Fruit fly (Drosophila melanogaster) whole organism, embryonic: ENCODE results near the gene orion.

ENCODE experiments used
- BtbVII ChIP-seq: fragments of 200-800 bp; sonication (Bioruptor generic); optimal IDR thresholded peaks from 3 replicates; lab custom pipeline; 2017; ENCODE audit warnings: missing biosample characterization, mild to moderate bottlenecking, missing genetic modification characterization
- C15 ChIP-seq: fragments of 200-800 bp; sonication (Bioruptor generic); IDR thresholded peaks from 3 replicates; pipeline ENCODE4 v1.3.6; 2022; ENCODE audit warnings: missing biosample characterization, missing genetic modification characterization
- CG11085 ChIP-seq: fragments of 200-800 bp; sonication (Bioruptor generic); IDR thresholded peaks from 2 replicates; pipeline ENCODE4 v1.3.6; 2022; ENCODE audit warnings: missing biosample characterization, missing genetic modification characterization
- CG11093 ChIP-seq: fragments of 200-800 bp; sonication (Bioruptor generic); IDR thresholded peaks from 3 replicates; pipeline ENCODE4 v1.3.6; 2022; ENCODE audit warnings: missing biosample characterization, missing genetic modification characterization
- CG11723 ChIP-seq: fragments of 200-800 bp; sonication (Bioruptor generic); optimal IDR thresholded peaks from 2 replicates; lab custom pipeline; 2017; ENCODE audit warnings: missing biosample characterization, mild to moderate bottlenecking, missing genetic modification characterization
- CG18476 ChIP-seq: fragments of 200-800 bp; sonication (Bioruptor generic); optimal IDR thresholded peaks from 2 replicates; lab custom pipeline; 2016; ENCODE audit warnings: missing biosample characterization, mild to moderate bottlenecking, missing genetic modification characterization
- CG2129 ChIP-seq: fragments of 200-800 bp; sonication (Bioruptor generic); IDR thresholded peaks from 2 replicates; pipeline ENCODE4 v1.3.6; 2022; ENCODE audit warnings: missing biosample characterization, missing genetic modification characterization; ENCODE audit not compliant: partially characterized antibody
- CG32767 ChIP-seq: fragments of 200-800 bp; sonication (Bioruptor generic); IDR thresholded peaks from 2 replicates; pipeline ENCODE4 v1.3.6; 2022; ENCODE audit warnings: missing biosample characterization, missing genetic modification characterization
- CG34224 ChIP-seq: fragments of 200-800 bp; sonication (Bioruptor generic); IDR thresholded peaks from 3 replicates; pipeline ENCODE4 v1.3.6; 2022; ENCODE audit warnings: missing biosample characterization, missing genetic modification characterization; ENCODE audit not compliant: partially characterized antibody
- CG42726 ChIP-seq: fragments of 200-800 bp; sonication (Bioruptor generic); IDR thresholded peaks from 2 replicates; pipeline ENCODE4 v1.3.6; 2022; ENCODE audit warnings: missing biosample characterization, missing genetic modification characterization; ENCODE audit not compliant: partially characterized antibody
- CG6254 ChIP-seq: fragments of 200-800 bp; sonication (Bioruptor generic); optimal IDR thresholded peaks from 3 replicates; lab custom pipeline; 2017; ENCODE audit warnings: mild to moderate bottlenecking, missing biosample characterization, missing genetic modification reagents, missing genetic modification characterization
- CG6813 ChIP-seq: fragments of 200-800 bp; sonication (Bioruptor generic); optimal IDR thresholded peaks from 2 replicates; lab custom pipeline; 2017; ENCODE audit warnings: missing biosample characterization, missing genetic modification characterization, mild to moderate bottlenecking, moderate library complexity, missing genetic modification reagents
- CG8478 ChIP-seq: fragments of >200 bp; optimal IDR thresholded peaks from 2 replicates; lab custom pipeline; 2018
- CG8924 ChIP-seq: fragments of 200-800 bp; optimal IDR thresholded peaks from 3 replicates; lab custom pipeline; 2019; ENCODE audit warnings: missing biosample characterization, mild to moderate bottlenecking, missing genetic modification characterization, moderate library complexity
- Deaf1 ChIP-seq: fragments of 200-800 bp; optimal IDR thresholded peaks from 3 replicates; lab custom pipeline; 2019; ENCODE audit warnings: missing biosample characterization, mild to moderate bottlenecking, missing genetic modification characterization, moderate library complexity
- Dip2 ChIP-seq: fragments of 200-800 bp; sonication (Bioruptor generic); IDR thresholded peaks from 2 replicates; pipeline ENCODE4 v1.3.6; 2022; ENCODE audit warnings: missing biosample characterization, missing genetic modification characterization
- E2f2 ChIP-seq: fragments of 200-800 bp; sonication (Bioruptor generic); IDR thresholded peaks from 2 replicates; pipeline ENCODE4 v1.3.6; 2022; ENCODE audit warnings: missing biosample characterization, missing genetic modification characterization
- Ets65A ChIP-seq: fragments of 200-800 bp; sonication (Bioruptor generic); peaks from one replicate; lab custom pipeline; 2016; ENCODE audit warnings: missing biosample characterization, missing genetic modification characterization
- H2.0 ChIP-seq: fragments of 200-800 bp; sonication (Bioruptor generic); IDR thresholded peaks from 2 replicates; pipeline ENCODE4 v1.3.6; 2022; ENCODE audit warnings: missing biosample characterization, missing genetic modification characterization
- HmgD ChIP-seq: fragments of 200-800 bp; sonication (Bioruptor generic); optimal IDR thresholded peaks from 3 replicates; lab custom pipeline; 2016; ENCODE audit warnings: missing biosample characterization, missing genetic modification characterization
- Neu2 ChIP-seq: fragments of 200-800 bp; sonication (Bioruptor generic); optimal IDR thresholded peaks from 3 replicates; lab custom pipeline; 2016; ENCODE audit warnings: missing biosample characterization, missing genetic modification characterization, borderline replicate concordance
- Pdp1 ChIP-seq, 2 experiments: fragments of 200-800 bp; sonication (Bioruptor generic); optimal IDR thresholded peaks; 3 replicates each; lab custom pipeline; 2016; ENCODE audit warnings: missing biosample characterization in 2 of 2, missing genetic modification characterization in 2 of 2, mild to moderate bottlenecking in 1 of 2, moderate library complexity in 1 of 2
- Rfx ChIP-seq: fragments of 200-800 bp; sonication (Bioruptor generic); IDR thresholded peaks from 2 replicates; pipeline ENCODE4 v1.3.6; 2022; ENCODE audit warnings: missing biosample characterization, missing genetic modification characterization
- abd-A ChIP-seq: fragments of 200-800 bp; sonication (Bioruptor generic); optimal IDR thresholded peaks from 3 replicates; lab custom pipeline; 2019; ENCODE audit warnings: missing biosample characterization, mild to moderate bottlenecking, missing genetic modification characterization, moderate library complexity
- bsh ChIP-seq, 2 experiments: fragments of 200-800 bp; sonication (Bioruptor generic); optimal IDR thresholded peaks; 2 replicates each; lab custom pipeline; 2017 to 2018; ENCODE audit warnings: mild to moderate bottlenecking in 2 of 2, missing biosample characterization in 2 of 2, missing genetic modification characterization in 2 of 2, moderate library complexity in 1 of 2
- cato ChIP-seq: fragments of 200-800 bp; sonication (Bioruptor generic); optimal IDR thresholded peaks from 2 replicates; lab custom pipeline; 2016; ENCODE audit warnings: missing biosample characterization, missing genetic modification characterization, borderline replicate concordance
- crol ChIP-seq: fragments of 200-800 bp; sonication (Bioruptor generic); IDR thresholded peaks from 2 replicates; pipeline ENCODE4 v1.3.6; 2022; ENCODE audit warnings: missing biosample characterization, missing genetic modification characterization
- emc ChIP-seq: fragments of 200-800 bp; sonication (Bioruptor generic); optimal IDR thresholded peaks from 2 replicates; lab custom pipeline; 2016; ENCODE audit warnings: missing biosample characterization, missing genetic modification characterization
- eyg ChIP-seq: fragments of 200-800 bp; sonication (Bioruptor generic); optimal IDR thresholded peaks from 3 replicates; lab custom pipeline; 2016; ENCODE audit warnings: missing biosample characterization, missing genetic modification characterization
- ftz-f1 ChIP-seq: fragments of 200-800 bp; sonication (Bioruptor generic); optimal IDR thresholded peaks from 2 replicates; lab custom pipeline; 2016; ENCODE audit warnings: missing biosample characterization, missing genetic modification characterization
- fu2 ChIP-seq: fragments of 200-800 bp; sonication (Bioruptor generic); optimal IDR thresholded peaks from 2 replicates; lab custom pipeline; 2016; ENCODE audit warnings: missing biosample characterization, missing genetic modification characterization
- ham ChIP-seq: fragments of 200-800 bp; sonication (Bioruptor generic); IDR thresholded peaks from 2 replicates; pipeline ENCODE4 v1.3.6; 2022; ENCODE audit warnings: missing biosample characterization, missing genetic modification characterization
- her ChIP-seq: fragments of 200-800 bp; sonication (Bioruptor generic); optimal IDR thresholded peaks from 2 replicates; lab custom pipeline; 2016; ENCODE audit warnings: missing biosample characterization, missing genetic modification characterization
- hkb ChIP-seq, 2 experiments: fragments of 200-800 bp in 1 of 2; fragments of >200 bp in 1 of 2; sonication (Bioruptor generic) in 1 of 2; IDR thresholded peaks in 1 of 2; optimal IDR thresholded peaks in 1 of 2; 2 replicates each; pipeline versions ENCODE4 v1.3.6 to Lab custom; 2017 to 2022; ENCODE audit warnings: missing biosample characterization in 1 of 2, missing genetic modification characterization in 1 of 2
- jing ChIP-seq: fragments of 200-800 bp; sonication (Bioruptor generic); optimal IDR thresholded peaks from 2 replicates; lab custom pipeline; 2018; ENCODE audit warnings: missing biosample characterization, mild to moderate bottlenecking, missing genetic modification characterization
- lab ChIP-seq: fragments of 200-800 bp; sonication (Bioruptor generic); optimal IDR thresholded peaks from 3 replicates; lab custom pipeline; 2017; ENCODE audit warnings: missing biosample characterization, missing genetic modification characterization, mild to moderate bottlenecking, moderate library complexity, missing genetic modification reagents
- lilli ChIP-seq: fragments of 200-800 bp; sonication (Bioruptor generic); optimal IDR thresholded peaks from 3 replicates; lab custom pipeline; 2016; ENCODE audit warnings: missing biosample characterization, missing genetic modification characterization
- lola ChIP-seq, 3 experiments: fragments of >200 bp in 2 of 3; fragments of 200-800 bp in 1 of 3; sonication (Bioruptor generic) in 1 of 3; optimal IDR thresholded peaks; 2 replicates each; lab custom pipeline; 2017 to 2019; ENCODE audit warnings: missing biosample characterization in 3 of 3, missing genetic modification characterization in 3 of 3, mild to moderate bottlenecking in 1 of 3, moderate library complexity in 1 of 3
- luna ChIP-seq: fragments of 200-800 bp; sonication (Bioruptor generic); optimal IDR thresholded peaks from 2 replicates; lab custom pipeline; 2016; ENCODE audit warnings: missing biosample characterization, missing genetic modification characterization
- nmo ChIP-seq: fragments of 200-800 bp; sonication (Bioruptor generic); optimal IDR thresholded peaks from 2 replicates; lab custom pipeline; 2018; ENCODE audit warnings: missing biosample characterization, mild to moderate bottlenecking, missing genetic modification characterization, moderate library complexity
- org-1 ChIP-seq: fragments of 200-800 bp; sonication (Bioruptor generic); optimal IDR thresholded peaks from 2 replicates; lab custom pipeline; 2017; ENCODE audit warnings: missing biosample characterization, missing genetic modification characterization
- sens ChIP-seq: fragments of 200-800 bp; sonication (Bioruptor generic); peaks from one replicate; lab custom pipeline; 2016; ENCODE audit warnings: missing biosample characterization, missing genetic modification characterization
- seq ChIP-seq: fragments of 200-800 bp; sonication (Bioruptor generic); IDR thresholded peaks from 2 replicates; pipeline ENCODE4 v1.3.6; 2022; ENCODE audit warnings: missing biosample characterization, missing genetic modification characterization
- slp2 ChIP-seq: fragments of 200-800 bp; sonication (Bioruptor generic); optimal IDR thresholded peaks from 2 replicates; lab custom pipeline; 2016; ENCODE audit warnings: missing biosample characterization, missing genetic modification characterization
- unc-4 ChIP-seq: fragments of 200-800 bp; sonication (Bioruptor generic); IDR thresholded peaks from 2 replicates; pipeline ENCODE4 v1.3.6; 2022; ENCODE audit warnings: missing biosample characterization, missing genetic modification characterization; ENCODE audit not compliant: partially characterized antibody
- wdn ChIP-seq: fragments of 200-800 bp; sonication (Bioruptor generic); IDR thresholded peaks from 2 replicates; pipeline ENCODE4 v1.3.6; 2022; ENCODE audit warnings: missing biosample characterization, missing genetic modification characterization
- z ChIP-seq: fragments of 200-800 bp; sonication (Bioruptor generic); IDR thresholded peaks from 3 replicates; pipeline ENCODE4 v1.3.6; 2022; ENCODE audit warnings: missing biosample characterization, missing genetic modification characterization
- zen2 ChIP-seq: fragments of 200-800 bp; sonication (Bioruptor generic); IDR thresholded peaks from 3 replicates; pipeline ENCODE4 v1.3.6; 2022; ENCODE audit warnings: missing biosample characterization, missing genetic modification characterization; ENCODE audit not compliant: partially characterized antibody

orion gene

DNA sequence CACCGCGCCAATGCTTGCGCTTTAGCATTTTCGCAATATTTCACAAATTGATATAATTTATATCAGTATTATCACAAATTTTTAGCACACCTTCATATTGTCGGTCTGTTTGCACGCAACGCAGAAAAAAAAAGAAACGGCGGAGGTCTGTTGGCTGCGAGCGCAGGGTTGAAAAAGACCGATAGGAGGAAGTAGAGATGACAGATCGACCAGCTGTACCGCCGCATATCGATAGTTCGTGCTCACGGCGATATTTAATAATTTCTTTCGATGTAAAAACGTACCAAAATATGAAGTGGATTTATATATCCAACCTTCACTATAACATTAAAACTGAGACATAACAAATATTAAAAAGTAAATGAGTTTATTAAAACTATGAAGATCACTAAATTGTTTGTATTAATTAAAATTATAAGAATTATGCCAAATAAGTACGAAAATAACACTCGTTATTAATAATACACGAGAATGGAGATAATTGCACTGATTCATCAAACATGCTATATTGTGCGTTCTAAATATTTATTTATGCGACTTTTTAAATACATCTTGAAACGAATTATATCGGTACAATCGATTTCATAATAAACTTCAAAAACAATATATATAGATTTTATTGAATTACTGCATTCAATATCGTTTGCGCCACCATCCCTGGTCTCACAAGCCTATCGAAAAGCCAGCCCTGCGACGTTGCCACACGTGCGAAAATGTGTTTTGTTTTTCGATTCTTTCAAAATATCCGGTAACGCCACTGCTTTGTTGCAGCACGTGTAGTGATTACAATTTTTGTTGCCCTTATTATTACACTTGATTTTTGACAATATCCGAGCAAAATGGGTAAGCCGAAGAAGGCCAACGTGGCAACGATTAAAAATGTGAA is 45.3 kb downstream of the orion start, which contains the start of the genes RpS6 and bys (continued):
- TF ChIP-seq lola (GFP tag; optimal IDR thresholded peaks at IDR 0.05; lab: Kevin White, UChicago) (peak in 1 of 3 experiments; percentile 61), her (GFP tag; lab: Kevin White, UChicago) (peak; percentile 32), crol (GFP tag; lab: Robert Waterston, UW) (no peak), org-1 (GFP tag; lab: Kevin White, UChicago) (no peak), abd-A (no peak), CG6813 (peak; percentile 51), CG8924 (tag; lab: Kevin White, UChicago) (peak; percentile 3), Rfx (GFP tag; lab: Robert Waterston, UW) (peak; percentile 79), sens (GFP tag; lab: Kevin White, UChicago) (no peak), wdn (GFP tag; lab: Robert Waterston, UW) (peak; percentile 12; the same call in 1 of the 2 replicates), fu2 (GFP tag; lab: Kevin White, UChicago) (peak; percentile 12), Neu2 (GFP tag; lab: Kevin White, UChicago) (no peak), lilli (GFP tag; lab: Kevin White, UChicago) (peak; percentile 10), Pdp1 (GFP tag; optimal IDR thresholded peaks at IDR 0.05; lab: Kevin White, UChicago) (peak; percentile 15 to 42), eyg (peak; percentile 6), CG2129 (GFP tag; lab: Robert Waterston, UW) (peak; percentile 74), BtbVII (GFP tag; lab: Kevin White, UChicago) (peak; percentile 77), HmgD (GFP tag; lab: Kevin White, UChicago) (no peak), CG8478 (lab: Kevin White, UChicago) (no peak), lab (peak; percentile 80), C15 (GFP tag; lab: Robert Waterston, UW) (no peak), zen2 (GFP tag; lab: Robert Waterston, UW) (peak; percentile 71), z (0 out of 3 replicates have a peak, but pooled peaks have one; percentile 22), emc (GFP tag; lab: Kevin White, UChicago) (no peak), ftz-f1 (no peak), slp2 (GFP tag; lab: Kevin White, UChicago) (peak; percentile 7), luna (GFP tag; lab: Kevin White, UChicago) (no peak), nmo (peak; percentile 58), cato (no peak), Deaf1 (no peak), CG18476 (GFP tag; lab: Kevin White, UChicago) (peak; percentile 21), Ets65A (GFP tag; lab: Kevin White, UChicago) (peak; percentile 37), CG11085 (GFP tag; lab: Robert Waterston, UW) (peak; percentile 55), hkb (optimal IDR thresholded peaks at IDR 0.05; lab: Kevin White, UChicago) (no peak), hkb (GFP tag; IDR thresholded peaks at IDR 0.05; lab: Robert Waterston, UW) (peak; percentile 35; the same call in 1 of the 2 replicates), CG11093 (GFP tag; lab: Robert Waterston, UW) (no peak), jing (GFP tag; lab: Kevin White, UChicago) (no peak), ham (no peak), bsh (GFP tag; optimal IDR thresholded peaks at IDR 0.05; lab: Kevin White, UChicago) (peak; percentile 2 to 5), CG11723 (GFP tag; lab: Kevin White, UChicago) (peak; percentile 13), CG34224 (peak; percentile 70), seq (GFP tag; lab: Robert Waterston, UW) (no peak), E2f2 (GFP tag; lab: Robert Waterston, UW) (peak; percentile 9; the same call in 1 of the 2 replicates), unc-4 (GFP tag; lab: Robert Waterston, UW) (peak; percentile 73), Dip2 (no peak), CG32767 (GFP tag; lab: Robert Waterston, UW) (no peak), CG42726 (GFP tag; lab: Robert Waterston, UW) (peak; percentile 89; the same call in 1 of the 2 replicates), CG6254 (GFP tag; lab: Kevin White, UChicago) (peak; percentile 11), H2.0 (peak; percentile 33; the same call in 1 of the 2 replicates)
